Fruit fly (Drosophila melanogaster) whole organism, embryonic: ENCODE data around the gene gcm.

Experiments
- Abd-B ChIP-seq: fragments of 200-800 bp; sonication (Bioruptor generic); optimal IDR thresholded peaks from 2 replicates; lab custom pipeline; 2018; ENCODE audit warnings: missing biosample characterization, mild to moderate bottlenecking, missing genetic modification characterization, moderate library complexity
- Awh ChIP-seq: fragments of 200-800 bp; sonication (Bioruptor generic); IDR thresholded peaks from 2 replicates; pipeline ENCODE4, ENCODE4 v1.3.6; 2022; ENCODE audit warnings: missing biosample characterization, missing genetic modification characterization
- Bgb ChIP-seq: fragments of 200-800 bp; sonication (Bioruptor generic); IDR thresholded peaks from 2 replicates; pipeline ENCODE4 v1.3.6; 2022; ENCODE audit warnings: missing biosample characterization, missing genetic modification characterization; ENCODE audit not compliant: partially characterized antibody
- CG10366 ChIP-seq: fragments of 200-800 bp; sonication (Bioruptor generic); IDR thresholded peaks from 2 replicates; pipeline ENCODE4 v1.3.6; 2022; ENCODE audit warnings: missing biosample characterization, missing genetic modification characterization
- CG10654 ChIP-seq: fragments of 200-800 bp; sonication (Bioruptor generic); optimal IDR thresholded peaks from 2 replicates; lab custom pipeline; 2016; ENCODE audit warnings: missing biosample characterization, missing genetic modification characterization
- CG11723 ChIP-seq: fragments of 200-800 bp; sonication (Bioruptor generic); optimal IDR thresholded peaks from 2 replicates; lab custom pipeline; 2017; ENCODE audit warnings: missing biosample characterization, mild to moderate bottlenecking, missing genetic modification characterization
- CG14441 ChIP-seq: fragments of 200-800 bp; sonication (Bioruptor generic); IDR thresholded peaks from 2 replicates; pipeline ENCODE4 v1.3.6; 2022; ENCODE audit warnings: missing biosample characterization, missing genetic modification characterization
- CG16813 ChIP-seq: fragments of 200-800 bp; sonication (Bioruptor generic); IDR thresholded peaks from 3 replicates; pipeline ENCODE4 v1.3.6; 2022; ENCODE audit warnings: missing biosample characterization, missing genetic modification characterization; ENCODE audit not compliant: partially characterized antibody
- CG30403 ChIP-seq: fragments of 200-800 bp; sonication (Bioruptor generic); optimal IDR thresholded peaks from 3 replicates; lab custom pipeline; 2016; ENCODE audit warnings: missing biosample characterization, missing genetic modification characterization
- CG30431 ChIP-seq: fragments of 200-800 bp; sonication (Bioruptor generic); optimal IDR thresholded peaks from 2 replicates; lab custom pipeline; 2017; ENCODE audit warnings: missing biosample characterization, missing genetic modification characterization
- CG3065 ChIP-seq: fragments of 200-800 bp; sonication (Bioruptor generic); optimal IDR thresholded peaks from 2 replicates; lab custom pipeline; 2016; ENCODE audit warnings: missing biosample characterization, missing genetic modification characterization
- CG32767 ChIP-seq: fragments of 200-800 bp; sonication (Bioruptor generic); IDR thresholded peaks from 2 replicates; pipeline ENCODE4 v1.3.6; 2022; ENCODE audit warnings: missing biosample characterization, missing genetic modification characterization
- CG33557 ChIP-seq: fragments of 200-800 bp; sonication (Bioruptor generic); optimal IDR thresholded peaks from 2 replicates; lab custom pipeline; 2019; ENCODE audit warnings: missing biosample characterization, mild to moderate bottlenecking, missing genetic modification characterization, moderate library complexity
- CG4282 ChIP-seq: fragments of 200-800 bp; sonication (Bioruptor generic); optimal IDR thresholded peaks from 2 replicates; lab custom pipeline; 2016; ENCODE audit warnings: missing biosample characterization, missing genetic modification characterization
- CG4424 ChIP-seq: fragments of 200-800 bp; sonication (Bioruptor generic); optimal IDR thresholded peaks from 3 replicates; lab custom pipeline; 2016; ENCODE audit warnings: missing biosample characterization, missing genetic modification characterization
- CG4730 ChIP-seq: fragments of 200-800 bp; sonication (Bioruptor generic); IDR thresholded peaks from 2 replicates; pipeline ENCODE4 v1.3.6; 2022; ENCODE audit warnings: missing biosample characterization, missing genetic modification characterization
- CG4854 ChIP-seq: fragments of 200-800 bp; sonication (Bioruptor generic); optimal IDR thresholded peaks from 2 replicates; lab custom pipeline; 2016; ENCODE audit warnings: missing biosample characterization, missing genetic modification characterization, inconsistent platforms
- CG5180 ChIP-seq: fragments of 200-800 bp; sonication (Bioruptor generic); optimal IDR thresholded peaks from 3 replicates; lab custom pipeline; 2017; ENCODE audit warnings: missing biosample characterization, missing genetic modification characterization, mild to moderate bottlenecking, moderate library complexity, missing genetic modification reagents
- CG7745 ChIP-seq: fragments of 200-800 bp; sonication (Bioruptor generic); optimal IDR thresholded peaks from 2 replicates; lab custom pipeline; 2018; ENCODE audit warnings: missing biosample characterization, mild to moderate bottlenecking, missing genetic modification characterization, moderate library complexity
- CG8089 ChIP-seq: fragments of 200-800 bp; sonication (Bioruptor generic); optimal IDR thresholded peaks from 3 replicates; lab custom pipeline; 2016; ENCODE audit warnings: missing biosample characterization, missing genetic modification characterization
- CG8765 ChIP-seq: fragments of 200-800 bp; sonication (Bioruptor generic); IDR thresholded peaks from 2 replicates; pipeline ENCODE4 v1.3.6; 2022; ENCODE audit warnings: missing biosample characterization, missing genetic modification characterization
- CTCF ChIP-seq: fragments of 200-800 bp; sonication (Bioruptor generic); optimal IDR thresholded peaks from 2 replicates; lab custom pipeline; 2017; ENCODE audit warnings: missing biosample characterization, mild to moderate bottlenecking, missing genetic modification characterization, moderate library complexity
- Drgx ChIP-seq: fragments of 200-800 bp; sonication (Bioruptor generic); IDR thresholded peaks from 2 replicates; pipeline ENCODE4 v1.3.6; 2022; ENCODE audit warnings: missing biosample characterization, missing genetic modification characterization
- Fer3 ChIP-seq: fragments of 200-800 bp; sonication (Bioruptor generic); optimal IDR thresholded peaks from 2 replicates; lab custom pipeline; 2018; ENCODE audit warnings: missing biosample characterization, mild to moderate bottlenecking, missing genetic modification characterization, moderate library complexity
- Hr78 ChIP-seq, 2 experiments: fragments of 200-800 bp in 1 of 2; fragments of >200 bp in 1 of 2; sonication (Bioruptor generic) in 1 of 2; optimal IDR thresholded peaks; 2 replicates each; lab custom pipeline; 2017 to 2019; ENCODE audit warnings: missing biosample characterization in 2 of 2, missing genetic modification characterization in 2 of 2, mild to moderate bottlenecking in 1 of 2, moderate library complexity in 1 of 2
- MESR4 ChIP-seq: fragments of 200-800 bp; sonication (Bioruptor generic); optimal IDR thresholded peaks from 2 replicates; lab custom pipeline; 2018; ENCODE audit warnings: missing biosample characterization, mild to moderate bottlenecking, missing genetic modification characterization, moderate library complexity
- Scr ChIP-seq: fragments of 200-800 bp; sonication (Bioruptor generic); IDR thresholded peaks from 2 replicates; pipeline ENCODE4 v1.3.6; 2022; ENCODE audit warnings: missing biosample characterization, missing genetic modification characterization; ENCODE audit not compliant: partially characterized antibody
- Side ChIP-seq: fragments of 200-800 bp; sonication (Bioruptor generic); optimal IDR thresholded peaks from 2 replicates; lab custom pipeline; 2016; ENCODE audit warnings: missing biosample characterization, missing genetic modification characterization
- bcd ChIP-seq: fragments of 200-800 bp; sonication (Bioruptor generic); optimal IDR thresholded peaks from 2 replicates; lab custom pipeline; 2017; ENCODE audit warnings: missing biosample characterization, mild to moderate bottlenecking, missing genetic modification characterization
- bowl ChIP-seq: fragments of 200-800 bp; sonication (Bioruptor generic); IDR thresholded peaks from 2 replicates; pipeline ENCODE4 v1.3.6; 2022; ENCODE audit warnings: missing biosample characterization, missing genetic modification characterization
- cg ChIP-seq: fragments of 200-800 bp; sonication (Bioruptor generic); optimal IDR thresholded peaks from 3 replicates; lab custom pipeline; 2019; ENCODE audit warnings: missing biosample characterization, mild to moderate bottlenecking, missing genetic modification characterization, moderate library complexity
- chn ChIP-seq: fragments of 200-800 bp; sonication (Bioruptor generic); optimal IDR thresholded peaks from 2 replicates; lab custom pipeline; 2016; ENCODE audit warnings: missing biosample characterization, missing genetic modification characterization
- crc ChIP-seq: fragments of 200-800 bp; sonication (Bioruptor generic); optimal IDR thresholded peaks from 2 replicates; lab custom pipeline; 2016; ENCODE audit warnings: missing biosample characterization, missing genetic modification characterization
- dpn ChIP-seq, 2 experiments: fragments of 200-800 bp; sonication (Bioruptor generic); optimal IDR thresholded peaks; 3 replicates each; lab custom pipeline; 2016; ENCODE audit warnings: missing biosample characterization in 2 of 2, missing genetic modification characterization in 2 of 2
- emc ChIP-seq: fragments of 200-800 bp; sonication (Bioruptor generic); optimal IDR thresholded peaks from 2 replicates; lab custom pipeline; 2016; ENCODE audit warnings: missing biosample characterization, missing genetic modification characterization
- grau ChIP-seq: fragments of 200-800 bp; optimal IDR thresholded peaks from 3 replicates; lab custom pipeline; 2019; ENCODE audit warnings: missing biosample characterization, mild to moderate bottlenecking, missing genetic modification characterization, moderate library complexity
- ham ChIP-seq: fragments of 200-800 bp; sonication (Bioruptor generic); IDR thresholded peaks from 2 replicates; pipeline ENCODE4 v1.3.6; 2022; ENCODE audit warnings: missing biosample characterization, missing genetic modification characterization
- jigr1 ChIP-seq: fragments of 200-800 bp; sonication (Bioruptor generic); IDR thresholded peaks from 3 replicates; pipeline ENCODE4 v1.3.6; 2022; ENCODE audit warnings: missing biosample characterization, missing genetic modification characterization
- kay ChIP-seq: fragments of 200-800 bp; sonication (Bioruptor generic); optimal IDR thresholded peaks from 2 replicates; lab custom pipeline; 2016; ENCODE audit warnings: missing biosample characterization, missing genetic modification characterization
- ken ChIP-seq: fragments of 200-800 bp; sonication (Bioruptor generic); IDR thresholded peaks from 3 replicates; pipeline ENCODE4 v1.3.6; 2022; ENCODE audit warnings: missing biosample characterization, missing genetic modification characterization
- lmd ChIP-seq: fragments of 200-800 bp; sonication (Bioruptor generic); IDR thresholded peaks from 2 replicates; pipeline ENCODE4 v1.3.6; 2022; ENCODE audit warnings: missing biosample characterization, missing genetic modification characterization
- maf-S ChIP-seq: fragments of 200-800 bp; sonication (Bioruptor generic); optimal IDR thresholded peaks from 2 replicates; lab custom pipeline; 2016; ENCODE audit warnings: missing biosample characterization, missing genetic modification characterization
- nerfin-1 ChIP-seq: fragments of 200-800 bp; sonication (Bioruptor generic); optimal IDR thresholded peaks from 3 replicates; lab custom pipeline; 2019; ENCODE audit warnings: missing biosample characterization, mild to moderate bottlenecking, missing genetic modification characterization, moderate library complexity
- pb ChIP-seq: fragments of 200-800 bp; sonication (Bioruptor generic); optimal IDR thresholded peaks from 3 replicates; lab custom pipeline; 2016; ENCODE audit warnings: missing biosample characterization, missing genetic modification characterization
- pros ChIP-seq: fragments of 200-800 bp; sonication (Bioruptor generic); optimal IDR thresholded peaks from 3 replicates; lab custom pipeline; 2019; ENCODE audit warnings: missing biosample characterization, mild to moderate bottlenecking, missing genetic modification characterization, moderate library complexity
- psq ChIP-seq: fragments of 200-800 bp; sonication (Bioruptor generic); optimal IDR thresholded peaks from 2 replicates; lab custom pipeline; 2017; ENCODE audit warnings: missing biosample characterization, missing genetic modification characterization
- sna ChIP-seq: fragments of 200-800 bp; sonication (Bioruptor generic); IDR thresholded peaks from 2 replicates; pipeline ENCODE4 v1.3.6; 2022; ENCODE audit warnings: missing biosample characterization, missing genetic modification characterization; ENCODE audit not compliant: partially characterized antibody
- trh ChIP-seq: fragments of 200-800 bp; sonication (Bioruptor generic); optimal IDR thresholded peaks from 2 replicates; lab custom pipeline; 2016; ENCODE audit warnings: missing biosample characterization, missing genetic modification characterization
- wdn ChIP-seq: fragments of 200-800 bp; sonication (Bioruptor generic); IDR thresholded peaks from 2 replicates; pipeline ENCODE4 v1.3.6; 2022; ENCODE audit warnings: missing biosample characterization, missing genetic modification characterization

Gene gcm

dm6 chr2L:9613006-9613690 is 31.6 kb upstream of the gcm start, which contains the start of gene Trx2 (continued):
- peak in 1 of 2 experiments; percentile 99 for TF ChIP-seq Hr78 (GFP tag; optimal IDR thresholded peaks at IDR 0.05; lab: Kevin White, UChicago)
- TF ChIP-seq nerfin-1: no peak
- TF ChIP-seq CG8765 (GFP tag; lab: Robert Waterston, UW): no peak
- TF ChIP-seq wdn (GFP tag; lab: Robert Waterston, UW): no peak
- TF ChIP-seq dpn (GFP tag; optimal IDR thresholded peaks at IDR 0.05; lab: Kevin White, UChicago): no peak
- no peak for TF ChIP-seq CG5180
- no peak for TF ChIP-seq CG30403 (GFP tag; lab: Kevin White, UChicago)
- no peak for TF ChIP-seq CG16813 (GFP tag; lab: Robert Waterston, UW)
- peak; percentile 21 for TF ChIP-seq Side
- TF ChIP-seq psq (GFP tag; lab: Kevin White, UChicago): no peak
- no peak for TF ChIP-seq ham
- TF ChIP-seq CG10366 (GFP tag; lab: Robert Waterston, UW): no peak
- TF ChIP-seq trh: no peak
- TF ChIP-seq grau: peak; percentile 3
- no peak for TF ChIP-seq CG30431 (GFP tag; lab: Kevin White, UChicago)
- TF ChIP-seq crc (GFP tag; lab: Kevin White, UChicago): no peak
- TF ChIP-seq CG4424 (GFP tag; lab: Kevin White, UChicago): no peak
- TF ChIP-seq MESR4 (GFP tag; lab: Kevin White, UChicago): peak; percentile 44
- no peak for TF ChIP-seq CG3065
- TF ChIP-seq Drgx: peak; percentile 12; the same call in 1 of the 2 replicates
- TF ChIP-seq CG4730 (GFP tag; lab: Robert Waterston, UW): no peak
- TF ChIP-seq CTCF (GFP tag; lab: Kevin White, UChicago): peak; percentile 93
- no peak for TF ChIP-seq CG11723
- TF ChIP-seq Fer3: no peak
- no peak for TF ChIP-seq sna (GFP tag; lab: Robert Waterston, UW)
- TF ChIP-seq cg (GFP tag; lab: Kevin White, UChicago): peak; percentile 74
- 0 out of 2 replicates have a peak, but pooled peaks have one; percentile 14 for TF ChIP-seq CG32767
- no peak for TF ChIP-seq Abd-B
- no peak for TF ChIP-seq Awh (GFP tag; lab: Robert Waterston, UW)
- TF ChIP-seq pb (GFP tag; lab: Kevin White, UChicago): no peak
- no peak for TF ChIP-seq CG10654 (GFP tag; lab: Kevin White, UChicago)
- no peak for TF ChIP-seq Scr (GFP tag; lab: Robert Waterston, UW)
- peak; percentile 57; the same call in 1 of the 2 replicates for TF ChIP-seq Bgb (GFP tag; lab: Robert Waterston, UW)
- peak; percentile 58 for TF ChIP-seq CG7745
- TF ChIP-seq jigr1 (GFP tag; lab: Robert Waterston, UW): no peak
- TF ChIP-seq bowl (GFP tag; lab: Robert Waterston, UW): no peak
- no peak for TF ChIP-seq emc (GFP tag; lab: Kevin White, UChicago)
- TF ChIP-seq chn (GFP tag; lab: Kevin White, UChicago): no peak
- no peak for TF ChIP-seq CG33557 (GFP tag; lab: Kevin White, UChicago)
- TF ChIP-seq lmd (GFP tag; lab: Robert Waterston, UW): no peak
- TF ChIP-seq CG14441: no peak
- TF ChIP-seq CG4282 (GFP tag; lab: Kevin White, UChicago): no peak
- no peak for TF ChIP-seq maf-S
- TF ChIP-seq ken (GFP tag; lab: Robert Waterston, UW): no peak
- no peak for TF ChIP-seq pros (GFP tag; lab: Kevin White, UChicago)
- TF ChIP-seq bcd (GFP tag; lab: Kevin White, UChicago): no peak
- TF ChIP-seq CG4854 (GFP tag; lab: Kevin White, UChicago): no peak
- peak; percentile 76 for TF ChIP-seq kay (GFP tag; lab: Kevin White, UChicago)
- no peak for TF ChIP-seq CG8089 (GFP tag; lab: Kevin White, UChicago)
- TF ChIP-seq, all 482 proteins: peak for 129
